Comparison of ENCODE assay signal across 1 fruit fly cellular context in the genomic region with DNA sequence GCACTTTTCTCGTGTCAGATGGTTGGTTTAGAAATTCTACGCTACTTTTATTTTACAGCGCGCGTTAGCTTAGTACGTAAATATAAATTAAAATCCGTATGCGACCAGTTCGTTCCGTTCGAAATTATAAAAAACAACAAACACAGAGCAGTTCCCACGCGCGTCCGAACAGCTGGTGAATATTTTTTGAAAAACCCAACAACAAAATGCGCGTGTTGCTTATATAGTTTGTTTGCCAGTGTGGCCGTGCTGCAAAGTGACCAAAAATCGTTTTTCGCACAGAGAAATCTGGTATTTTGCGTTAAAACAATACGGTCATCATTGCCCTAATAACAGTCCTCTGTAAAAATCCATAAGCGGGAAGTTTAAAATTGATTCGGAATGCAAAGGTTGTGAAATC.
A peak's percentile ranks its signal among the peaks of the same experiment; 100 is the strongest.
TF ChIP-seq lines count a peak whose summit lies in the region.

No protein-coding gene starts in this region.

TF ChIP-seq in whole organism, embryonic, 481 proteins besides CTCF, POLR2A, EP300 and RAD21 (continued from another document):
- TF ChIP-seq tin (GFP tag; optimal IDR thresholded peaks at IDR 0.05; lab: Kevin White, UChicago) (no peak), Dbx (GFP tag; IDR thresholded peaks at IDR 0.05; lab: Robert Waterston, UW) (no peak), fru (optimal IDR thresholded peaks at IDR 0.05; lab: Kevin White, UChicago) (no peak), CG11504 (tag; optimal IDR thresholded peaks at IDR 0.05; lab: Kevin White, UChicago) (peak; percentile 30), p53 (GFP tag; optimal IDR thresholded peaks at IDR 0.05; lab: Kevin White, UChicago) (peak; percentile 12), zen (tag; optimal IDR thresholded peaks at IDR 0.05; lab: Kevin White, UChicago) (peak; percentile 23), Lpt (GFP tag; optimal IDR thresholded peaks at IDR 0.05; lab: Kevin White, UChicago) (no peak), Chrac-16 (GFP tag; optimal IDR thresholded peaks at IDR 0.05; lab: Kevin White, UChicago) (no peak), CG34376 (GFP tag; optimal IDR thresholded peaks at IDR 0.05; lab: Kevin White, UChicago) (peak; percentile 45), Tbp (GFP tag; optimal IDR thresholded peaks at IDR 0.05; lab: Kevin White, UChicago) (peak; percentile 92), her (GFP tag; optimal IDR thresholded peaks at IDR 0.05; lab: Kevin White, UChicago) (no peak), CG7745 (tag; optimal IDR thresholded peaks at IDR 0.05; lab: Kevin White, UChicago) (peak; percentile 28), HmgZ (tag; optimal IDR thresholded peaks at IDR 0.05; lab: Kevin White, UChicago) (peak; percentile 28), CG3407 (GFP tag; optimal IDR thresholded peaks at IDR 0.05; lab: Kevin White, UChicago) (no peak), tup (GFP tag; optimal IDR thresholded peaks at IDR 0.05; lab: Kevin White, UChicago) (no peak), mam (GFP tag; optimal IDR thresholded peaks at IDR 0.05; lab: Kevin White, UChicago) (no peak), CG10267 (tag; optimal IDR thresholded peaks at IDR 0.05; lab: Kevin White, UChicago) (peak; percentile 54), MESR4 (GFP tag; optimal IDR thresholded peaks at IDR 0.05; lab: Kevin White, UChicago) (peak; percentile 45), gsb-n (tag; optimal IDR thresholded peaks at IDR 0.05; lab: Kevin White, UChicago) (peak; percentile 15), CG7987 (GFP tag; optimal IDR thresholded peaks at IDR 0.05; lab: Kevin White, UChicago) (no peak), sqz (GFP tag; optimal IDR thresholded peaks at IDR 0.05; lab: Kevin White, UChicago) (peak; percentile 2), CG4328 (GFP tag; optimal IDR thresholded peaks at IDR 0.05; lab: Kevin White, UChicago) (no peak), Lhr (GFP tag; optimal IDR thresholded peaks at IDR 0.05; lab: Kevin White, UChicago) (peak; percentile 78), nerfin-1 (tag; optimal IDR thresholded peaks at IDR 0.05; lab: Kevin White, UChicago) (peak; percentile 39), slp2 (GFP tag; optimal IDR thresholded peaks at IDR 0.05; lab: Kevin White, UChicago) (no peak), CG12071 (GFP tag; optimal IDR thresholded peaks at IDR 0.05; lab: Kevin White, UChicago) (no peak), onecut (GFP tag; IDR thresholded peaks at IDR 0.05; lab: Robert Waterston, UW) (0 out of 2 replicates have a peak, but pooled peaks have one; percentile 18), Dref (GFP tag; IDR thresholded peaks at IDR 0.05; lab: Robert Waterston, UW) (no peak), nom (GFP tag; optimal IDR thresholded peaks at IDR 0.05; lab: Kevin White, UChicago) (peak; percentile 50), Fer1 (GFP tag; optimal IDR thresholded peaks at IDR 0.05; lab: Kevin White, UChicago) (peak; percentile 36), CG14710 (tag; optimal IDR thresholded peaks at IDR 0.05; lab: Kevin White, UChicago) (peak; percentile 71), Scr (GFP tag; IDR thresholded peaks at IDR 0.05; lab: Robert Waterston, UW; ENCODE audit: partially characterized antibody) (0 out of 2 replicates have a peak, but pooled peaks have one; percentile 35), bowl (GFP tag; IDR thresholded peaks at IDR 0.05; lab: Robert Waterston, UW) (no peak), CG33213 (GFP tag; optimal IDR thresholded peaks at IDR 0.05; lab: Kevin White, UChicago) (peak; percentile 29), Max (GFP tag; optimal IDR thresholded peaks at IDR 0.05; lab: Kevin White, UChicago) (no peak), sna (GFP tag; IDR thresholded peaks at IDR 0.05; lab: Robert Waterston, UW; ENCODE audit: partially characterized antibody) (no peak), trem (tag; optimal IDR thresholded peaks at IDR 0.05; lab: Kevin White, UChicago) (peak; percentile 75), pan (optimal IDR thresholded peaks at IDR 0.05; lab: Kevin White, UChicago) (no peak), pan (GFP tag; optimal IDR thresholded peaks at IDR 0.05 in 1 of 2, IDR thresholded peaks at IDR 0.05 in 1 of 2) (no peak), CG10462 (GFP tag; optimal IDR thresholded peaks at IDR 0.05; lab: Kevin White, UChicago) (no peak), CG17568 (GFP tag; optimal IDR thresholded peaks at IDR 0.05; lab: Kevin White, UChicago) (no peak), danr (GFP tag; IDR thresholded peaks at IDR 0.05; lab: Robert Waterston, UW) (no peak), Sry-δ (GFP tag; optimal IDR thresholded peaks at IDR 0.05; lab: Kevin White, UChicago) (peak; percentile 51), crc (GFP tag; optimal IDR thresholded peaks at IDR 0.05; lab: Kevin White, UChicago) (no peak), crp (GFP tag; optimal IDR thresholded peaks at IDR 0.05; lab: Kevin White, UChicago) (peak in 1 of 2 experiments; percentile 81), lilli (GFP tag; optimal IDR thresholded peaks at IDR 0.05; lab: Kevin White, UChicago) (no peak), toy (GFP tag; IDR thresholded peaks at IDR 0.05; lab: Robert Waterston, UW) (no peak), H15 (GFP tag; IDR thresholded peaks at IDR 0.05; lab: Robert Waterston, UW) (no peak), CG12769 (tag; optimal IDR thresholded peaks at IDR 0.05; lab: Kevin White, UChicago) (peak; percentile 26), Aef1 (GFP tag; IDR thresholded peaks at IDR 0.05; lab: Robert Waterston, UW) (peak; percentile 76), CG11560 (tag; IDR thresholded peaks at IDR 0.05; lab: Robert Waterston, UW) (no peak), grau (tag; optimal IDR thresholded peaks at IDR 0.05; lab: Kevin White, UChicago) (peak; percentile 25), CrebB (tag; optimal IDR thresholded peaks at IDR 0.05; lab: Kevin White, UChicago) (peak; percentile 57), Hr39 (optimal IDR thresholded peaks at IDR 0.05; lab: Kevin White, UChicago) (no peak), CG3847 (GFP tag; IDR thresholded peaks at IDR 0.05; lab: Robert Waterston, UW) (no peak), D19B (GFP tag; optimal IDR thresholded peaks at IDR 0.05; lab: Kevin White, UChicago) (no peak), HLH4C (GFP tag; IDR thresholded peaks at IDR 0.05; lab: Robert Waterston, UW; ENCODE audit: partially characterized antibody) (0 out of 3 replicates have a peak, but pooled peaks have one; percentile 29), HLHmδ (GFP tag; optimal IDR thresholded peaks at IDR 0.05; lab: Kevin White, UChicago) (no peak), Dip3 (GFP tag; optimal IDR thresholded peaks at IDR 0.05; lab: Kevin White, UChicago) (no peak), CG7357 (GFP tag; IDR thresholded peaks at IDR 0.05; lab: Robert Waterston, UW) (no peak), schlank (tag; optimal IDR thresholded peaks at IDR 0.05; lab: Kevin White, UChicago) (no peak), Dll (GFP tag; IDR thresholded peaks at IDR 0.05; lab: Robert Waterston, UW; ENCODE audit: partially characterized antibody) (0 out of 4 replicates have a peak, but pooled peaks have one; percentile 19), CG9727 (GFP tag; optimal IDR thresholded peaks at IDR 0.05; lab: Kevin White, UChicago) (no peak), ems (GFP tag; optimal IDR thresholded peaks at IDR 0.05; lab: Kevin White, UChicago) (no peak), CG9437 (GFP tag; optimal IDR thresholded peaks at IDR 0.05; lab: Kevin White, UChicago) (no peak), gro (GFP tag; optimal IDR thresholded peaks at IDR 0.05; lab: Kevin White, UChicago) (peak; percentile 40), E2f2 (GFP tag; IDR thresholded peaks at IDR 0.05; lab: Robert Waterston, UW) (peak; percentile 98), gfzf (GFP tag; optimal IDR thresholded peaks at IDR 0.05; lab: Kevin White, UChicago) (peak; percentile 99), sr (GFP tag; IDR thresholded peaks at IDR 0.05; lab: Robert Waterston, UW) (0 out of 3 replicates have a peak, but pooled peaks have one; percentile 16), CG18011 (GFP tag; optimal IDR thresholded peaks at IDR 0.05; lab: Kevin White, UChicago) (no peak), CG17829 (tag; optimal IDR thresholded peaks at IDR 0.05; lab: Kevin White, UChicago) (peak; percentile 58), CG8765 (GFP tag; IDR thresholded peaks at IDR 0.05; lab: Robert Waterston, UW) (no peak), sens-2 (GFP tag; IDR thresholded peaks at IDR 0.05; lab: Robert Waterston, UW) (no peak), gt (GFP tag; IDR thresholded peaks at IDR 0.05; lab: Robert Waterston, UW) (no peak), tio (GFP tag; optimal IDR thresholded peaks at IDR 0.05; lab: Kevin White, UChicago) (no peak), Ets97D (GFP tag; optimal IDR thresholded peaks at IDR 0.05; lab: Kevin White, UChicago) (peak; percentile 39), CG15514 (GFP tag; optimal IDR thresholded peaks at IDR 0.05; lab: Kevin White, UChicago) (peak; percentile 77), wdn (GFP tag; IDR thresholded peaks at IDR 0.05; lab: Robert Waterston, UW) (no peak), CG30020 (tag; optimal IDR thresholded peaks at IDR 0.05; lab: Kevin White, UChicago) (peak; percentile 10), Med (GFP tag; lab: Kevin White, UChicago) (peak; percentile 81), CG4707 (GFP tag; optimal IDR thresholded peaks at IDR 0.05; lab: Kevin White, UChicago) (no peak), Lim3 (GFP tag; IDR thresholded peaks at IDR 0.05; lab: Robert Waterston, UW) (no peak), zen2 (GFP tag; IDR thresholded peaks at IDR 0.05; lab: Robert Waterston, UW; ENCODE audit: partially characterized antibody) (no peak; the same call in 2 of the 3 replicates), CG2889 (GFP tag; IDR thresholded peaks at IDR 0.05; lab: Robert Waterston, UW) (no peak), CG12942 (GFP tag; optimal IDR thresholded peaks at IDR 0.05; lab: Kevin White, UChicago) (no peak), YL-1 (GFP tag; optimal IDR thresholded peaks at IDR 0.05; lab: Kevin White, UChicago) (peak; percentile 30), CoRest (tag; optimal IDR thresholded peaks at IDR 0.05; lab: Kevin White, UChicago) (peak; percentile 9), ara (GFP tag; IDR thresholded peaks at IDR 0.05; lab: Robert Waterston, UW) (no peak), lbe (GFP tag; optimal IDR thresholded peaks at IDR 0.05; lab: Kevin White, UChicago) (peak; percentile 29), CG32532 (GFP tag; IDR thresholded peaks at IDR 0.05; lab: Robert Waterston, UW) (no peak), seq (GFP tag; IDR thresholded peaks at IDR 0.05; lab: Robert Waterston, UW) (no peak), CG8924 (tag; optimal IDR thresholded peaks at IDR 0.05; lab: Kevin White, UChicago) (peak; percentile 43), CG13123 (GFP tag; optimal IDR thresholded peaks at IDR 0.05; lab: Kevin White, UChicago) (no peak), CG13424 (tag; optimal IDR thresholded peaks at IDR 0.05; lab: Kevin White, UChicago) (no peak), Stat92E (GFP tag; optimal IDR thresholded peaks at IDR 0.05; lab: Kevin White, UChicago) (peak in 1 of 3 experiments; percentile 89), Sin3A (optimal IDR thresholded peaks at IDR 0.05; lab: Kevin White, UChicago) (peak; percentile 39), Hsf (GFP tag; optimal IDR thresholded peaks at IDR 0.05; lab: Kevin White, UChicago) (no peak), Myb (GFP tag; optimal IDR thresholded peaks at IDR 0.05; lab: Kevin White, UChicago) (peak; percentile 54), en (GFP tag; optimal IDR thresholded peaks at IDR 0.05; lab: Kevin White, UChicago) (no peak), CG13287 (GFP tag; IDR thresholded peaks at IDR 0.05; lab: Robert Waterston, UW; ENCODE audit: partially characterized antibody) (peak; percentile 73), CG11695 (GFP tag; IDR thresholded peaks at IDR 0.05; lab: Robert Waterston, UW) (no peak), CG8290 (GFP tag; optimal IDR thresholded peaks at IDR 0.05; lab: Kevin White, UChicago) (no peak), CG8290 (tag; optimal IDR thresholded peaks at IDR 0.05; lab: Kevin White, UChicago) (peak in 1 of 2 experiments; percentile 62), CG12659 (GFP tag; optimal IDR thresholded peaks at IDR 0.05; lab: Kevin White, UChicago) (peak; percentile 47), nmo (GFP tag; optimal IDR thresholded peaks at IDR 0.05; lab: Kevin White, UChicago) (peak; percentile 20), Hey (tag; optimal IDR thresholded peaks at IDR 0.05; lab: Kevin White, UChicago) (no peak), Mrtf (GFP tag; IDR thresholded peaks at IDR 0.05; lab: Robert Waterston, UW) (no peak), ranshi (GFP tag; IDR thresholded peaks at IDR 0.05; lab: Robert Waterston, UW) (no peak), NC2α (GFP tag; optimal IDR thresholded peaks at IDR 0.05; lab: Kevin White, UChicago) (peak; percentile 97), pb (GFP tag; optimal IDR thresholded peaks at IDR 0.05; lab: Kevin White, UChicago) (no peak)
